Fruit fly (Drosophila melanogaster) whole organism, embryonic: ENCODE results near the gene CG16734.
A peak's percentile ranks its signal among the peaks of the same experiment; 100 is the strongest.

Experiments
- Awh ChIP-seq: fragments of 200-800 bp; sonication (Bioruptor generic); IDR thresholded peaks from 2 replicates; pipeline ENCODE4, ENCODE4 v1.3.6; 2022; ENCODE audit warnings: missing biosample characterization, missing genetic modification characterization
- CG1024 ChIP-seq: fragments of 200-800 bp; sonication (Bioruptor generic); IDR thresholded peaks from 2 replicates; pipeline ENCODE4 v1.3.6; 2022; ENCODE audit warnings: missing biosample characterization, missing genetic modification characterization
- CG10267 ChIP-seq: fragments of 200-800 bp; sonication (Bioruptor generic); optimal IDR thresholded peaks from 2 replicates; lab custom pipeline; 2018; ENCODE audit warnings: missing biosample characterization, mild to moderate bottlenecking, missing genetic modification characterization, moderate library complexity
- CG13775 ChIP-seq: fragments of 200-800 bp; sonication (Bioruptor generic); optimal IDR thresholded peaks from 3 replicates; lab custom pipeline; 2017; ENCODE audit warnings: missing biosample characterization, mild to moderate bottlenecking, missing genetic modification characterization
- CG17361 ChIP-seq: fragments of 200-800 bp; sonication (Bioruptor generic); IDR thresholded peaks from 3 replicates; pipeline ENCODE4 v1.3.6; 2022; ENCODE audit warnings: missing biosample characterization, missing genetic modification characterization
- CG32532 ChIP-seq: fragments of 200-800 bp; sonication (Bioruptor generic); IDR thresholded peaks from 2 replicates; pipeline ENCODE4 v1.3.6; 2022; ENCODE audit warnings: missing biosample characterization, missing genetic modification characterization
- CG4424 ChIP-seq: fragments of 200-800 bp; sonication (Bioruptor generic); optimal IDR thresholded peaks from 3 replicates; lab custom pipeline; 2016; ENCODE audit warnings: missing biosample characterization, missing genetic modification characterization
- CG4707 ChIP-seq: fragments of 200-800 bp; sonication (Bioruptor generic); optimal IDR thresholded peaks from 2 replicates; lab custom pipeline; 2018; ENCODE audit warnings: missing biosample characterization, mild to moderate bottlenecking, missing genetic modification characterization, moderate library complexity
- CG4820 ChIP-seq: fragments of 200-800 bp; sonication (Bioruptor generic); optimal IDR thresholded peaks from 3 replicates; lab custom pipeline; 2016; ENCODE audit warnings: missing biosample characterization, missing genetic modification characterization
- CG6175 ChIP-seq: fragments of 200-800 bp; sonication (Bioruptor generic); IDR thresholded peaks from 3 replicates; pipeline ENCODE4 v1.3.6; 2022; ENCODE audit warnings: missing biosample characterization, missing genetic modification characterization
- CG8281 ChIP-seq: fragments of 200-800 bp; sonication (Bioruptor generic); optimal IDR thresholded peaks from 2 replicates; lab custom pipeline; 2018; ENCODE audit warnings: missing biosample characterization, mild to moderate bottlenecking, missing genetic modification characterization, moderate library complexity
- CG8290 ChIP-seq, 3 experiments: fragments of 200-800 bp; sonication (Bioruptor generic); optimal IDR thresholded peaks; 2 replicates each; lab custom pipeline; 2016 to 2019; ENCODE audit warnings: missing biosample characterization in 3 of 3, missing genetic modification characterization in 3 of 3, mild to moderate bottlenecking in 2 of 3, moderate library complexity in 1 of 3
- CG8359 ChIP-seq: fragments of 200-800 bp; sonication (Bioruptor generic); optimal IDR thresholded peaks from 2 replicates; lab custom pipeline; 2017; ENCODE audit warnings: missing biosample characterization, mild to moderate bottlenecking, missing genetic modification characterization, borderline replicate concordance
- CG9727 ChIP-seq: fragments of 200-800 bp; sonication (Bioruptor generic); optimal IDR thresholded peaks from 3 replicates; lab custom pipeline; 2017; ENCODE audit warnings: missing biosample characterization, mild to moderate bottlenecking, missing genetic modification characterization
- CG9876 ChIP-seq: fragments of 200-800 bp; sonication (Bioruptor generic); optimal IDR thresholded peaks from 2 replicates; lab custom pipeline; 2016; ENCODE audit warnings: missing biosample characterization, missing genetic modification characterization
- CG9932 ChIP-seq: fragments of 200-800 bp; sonication (Bioruptor generic); IDR thresholded peaks from 2 replicates; pipeline ENCODE4 v1.3.6; 2022; ENCODE audit warnings: missing biosample characterization, missing genetic modification characterization
- Deaf1 ChIP-seq: fragments of 200-800 bp; optimal IDR thresholded peaks from 3 replicates; lab custom pipeline; 2019; ENCODE audit warnings: missing biosample characterization, mild to moderate bottlenecking, missing genetic modification characterization, moderate library complexity
- Drgx ChIP-seq: fragments of 200-800 bp; sonication (Bioruptor generic); IDR thresholded peaks from 2 replicates; pipeline ENCODE4 v1.3.6; 2022; ENCODE audit warnings: missing biosample characterization, missing genetic modification characterization
- H15 ChIP-seq: fragments of 200-800 bp; sonication (Bioruptor generic); IDR thresholded peaks from 3 replicates; pipeline ENCODE4 v1.3.6; 2022; ENCODE audit warnings: missing biosample characterization, missing genetic modification characterization
- Hmx ChIP-seq: fragments of 200-800 bp; sonication (Bioruptor generic); optimal IDR thresholded peaks from 2 replicates; lab custom pipeline; 2016; ENCODE audit warnings: missing biosample characterization, missing genetic modification characterization
- Hr51 ChIP-seq, 2 experiments: fragments of 200-800 bp; sonication (Bioruptor generic); optimal IDR thresholded peaks; 2 replicates in 1 of 2; 3 replicates in 1 of 2; lab custom pipeline; 2016 to 2018; ENCODE audit warnings: missing biosample characterization in 2 of 2, missing genetic modification characterization in 2 of 2, mild to moderate bottlenecking in 1 of 2, moderate library complexity in 1 of 2
- NK7.1 ChIP-seq: fragments of 200-800 bp; sonication (Bioruptor generic); optimal IDR thresholded peaks from 3 replicates; lab custom pipeline; 2016; ENCODE audit warnings: missing biosample characterization, missing genetic modification characterization
- Rfx ChIP-seq: fragments of 200-800 bp; sonication (Bioruptor generic); IDR thresholded peaks from 2 replicates; pipeline ENCODE4 v1.3.6; 2022; ENCODE audit warnings: missing biosample characterization, missing genetic modification characterization
- Sry-β ChIP-seq: fragments of 200-800 bp; sonication (Bioruptor generic); optimal IDR thresholded peaks from 2 replicates; lab custom pipeline; 2018; ENCODE audit warnings: missing biosample characterization, mild to moderate bottlenecking, missing genetic modification characterization, moderate library complexity
- Trl ChIP-seq, 3 experiments: fragments of >200 bp in 2 of 3; fragments of 200-800 bp in 1 of 3; sonication (Bioruptor generic) in 1 of 3; optimal IDR thresholded peaks; 2 replicates in 1 of 3; 3 replicates in 2 of 3; lab custom pipeline; 2016 to 2017; ENCODE audit warnings: missing biosample characterization in 1 of 3, missing genetic modification characterization in 1 of 3
- az2 ChIP-seq: fragments of 200-800 bp; sonication (Bioruptor generic); optimal IDR thresholded peaks from 3 replicates; lab custom pipeline; 2016; ENCODE audit warnings: missing biosample characterization, missing genetic modification characterization
- bowl ChIP-seq: fragments of 200-800 bp; sonication (Bioruptor generic); IDR thresholded peaks from 2 replicates; pipeline ENCODE4 v1.3.6; 2022; ENCODE audit warnings: missing biosample characterization, missing genetic modification characterization
- caup ChIP-seq: fragments of 200-800 bp; sonication (Bioruptor generic); optimal IDR thresholded peaks from 3 replicates; lab custom pipeline; 2017; ENCODE audit warnings: missing biosample characterization, mild to moderate bottlenecking, missing genetic modification characterization, moderate library complexity; ENCODE audit not compliant: severe bottlenecking
- cg ChIP-seq: fragments of 200-800 bp; sonication (Bioruptor generic); optimal IDR thresholded peaks from 3 replicates; lab custom pipeline; 2019; ENCODE audit warnings: missing biosample characterization, mild to moderate bottlenecking, missing genetic modification characterization, moderate library complexity
- dm ChIP-seq: fragments of 200-800 bp; sonication (Bioruptor generic); optimal IDR thresholded peaks from 3 replicates; lab custom pipeline; 2016; ENCODE audit warnings: missing biosample characterization, missing genetic modification characterization
- exex ChIP-seq: fragments of 200-800 bp; sonication (Bioruptor generic); optimal IDR thresholded peaks from 4 replicates; lab custom pipeline; 2018; ENCODE audit warnings: missing biosample characterization, mild to moderate bottlenecking, missing genetic modification characterization, moderate library complexity
- eyg ChIP-seq: fragments of 200-800 bp; sonication (Bioruptor generic); optimal IDR thresholded peaks from 3 replicates; lab custom pipeline; 2016; ENCODE audit warnings: missing biosample characterization, missing genetic modification characterization
- hkb ChIP-seq, 2 experiments: fragments of 200-800 bp in 1 of 2; fragments of >200 bp in 1 of 2; sonication (Bioruptor generic) in 1 of 2; IDR thresholded peaks in 1 of 2; optimal IDR thresholded peaks in 1 of 2; 2 replicates each; pipeline versions ENCODE4 v1.3.6 to Lab custom; 2017 to 2022; ENCODE audit warnings: missing biosample characterization in 1 of 2, missing genetic modification characterization in 1 of 2
- insv ChIP-seq, 2 experiments: fragments of 200-800 bp; sonication (Bioruptor generic); optimal IDR thresholded peaks; 3 replicates each; lab custom pipeline; 2016 to 2018; ENCODE audit warnings: missing biosample characterization in 2 of 2, missing genetic modification characterization in 2 of 2
- lilli ChIP-seq: fragments of 200-800 bp; sonication (Bioruptor generic); optimal IDR thresholded peaks from 3 replicates; lab custom pipeline; 2016; ENCODE audit warnings: missing biosample characterization, missing genetic modification characterization
- mam ChIP-seq: fragments of 200-800 bp; sonication (Bioruptor generic); optimal IDR thresholded peaks from 3 replicates; lab custom pipeline; 2016; ENCODE audit warnings: missing biosample characterization, missing genetic modification characterization
- pb ChIP-seq: fragments of 200-800 bp; sonication (Bioruptor generic); optimal IDR thresholded peaks from 3 replicates; lab custom pipeline; 2016; ENCODE audit warnings: missing biosample characterization, missing genetic modification characterization
- prd ChIP-seq, 3 experiments: fragments of >200 bp in 2 of 3; fragments of 200-800 bp in 1 of 3; sonication (Bioruptor generic) in 1 of 3; optimal IDR thresholded peaks in 2 of 3; IDR thresholded peaks in 1 of 3; 2 replicates in 2 of 3; 3 replicates in 1 of 3; pipeline versions ENCODE4 v1.3.6 to Lab custom; 2017 to 2022; ENCODE audit warnings: missing biosample characterization in 1 of 3, missing genetic modification characterization in 1 of 3
- shn ChIP-seq: fragments of 200-800 bp; sonication (Bioruptor generic); optimal IDR thresholded peaks from 3 replicates; lab custom pipeline; 2016; ENCODE audit warnings: missing biosample characterization, missing genetic modification characterization
- slou ChIP-seq: fragments of 200-800 bp; sonication (Bioruptor generic); optimal IDR thresholded peaks from 3 replicates; lab custom pipeline; 2016; ENCODE audit warnings: missing biosample characterization, missing genetic modification characterization
- tio ChIP-seq: fragments of 200-800 bp; sonication (Bioruptor generic); optimal IDR thresholded peaks from 2 replicates; lab custom pipeline; 2017; ENCODE audit warnings: missing biosample characterization, missing genetic modification characterization, inconsistent platforms
- tll ChIP-seq, 2 experiments: fragments of 200-800 bp in 1 of 2; fragments of >200 bp in 1 of 2; sonication (Bioruptor generic) in 1 of 2; optimal IDR thresholded peaks; 2 replicates each; lab custom pipeline; 2017 to 2019; ENCODE audit warnings: missing biosample characterization in 2 of 2, missing genetic modification characterization in 2 of 2, mild to moderate bottlenecking in 1 of 2, moderate library complexity in 1 of 2
- tup ChIP-seq: fragments of 200-800 bp; sonication (Bioruptor generic); optimal IDR thresholded peaks from 2 replicates; lab custom pipeline; 2016; ENCODE audit warnings: missing biosample characterization, mild to moderate bottlenecking, missing genetic modification characterization, moderate library complexity
- twi ChIP-seq: fragments of 200-800 bp; optimal IDR thresholded peaks from 2 replicates; lab custom pipeline; 2019; ENCODE audit warnings: missing biosample characterization, mild to moderate bottlenecking, missing genetic modification characterization, moderate library complexity
- unc-4 ChIP-seq: fragments of 200-800 bp; sonication (Bioruptor generic); IDR thresholded peaks from 2 replicates; pipeline ENCODE4 v1.3.6; 2022; ENCODE audit warnings: missing biosample characterization, missing genetic modification characterization; ENCODE audit not compliant: partially characterized antibody
- zfh2 ChIP-seq: fragments of 200-800 bp; sonication (Bioruptor generic); optimal IDR thresholded peaks from 2 replicates; lab custom pipeline; 2016; ENCODE audit warnings: missing biosample characterization, missing genetic modification characterization

CG16734 gene

DNA sequence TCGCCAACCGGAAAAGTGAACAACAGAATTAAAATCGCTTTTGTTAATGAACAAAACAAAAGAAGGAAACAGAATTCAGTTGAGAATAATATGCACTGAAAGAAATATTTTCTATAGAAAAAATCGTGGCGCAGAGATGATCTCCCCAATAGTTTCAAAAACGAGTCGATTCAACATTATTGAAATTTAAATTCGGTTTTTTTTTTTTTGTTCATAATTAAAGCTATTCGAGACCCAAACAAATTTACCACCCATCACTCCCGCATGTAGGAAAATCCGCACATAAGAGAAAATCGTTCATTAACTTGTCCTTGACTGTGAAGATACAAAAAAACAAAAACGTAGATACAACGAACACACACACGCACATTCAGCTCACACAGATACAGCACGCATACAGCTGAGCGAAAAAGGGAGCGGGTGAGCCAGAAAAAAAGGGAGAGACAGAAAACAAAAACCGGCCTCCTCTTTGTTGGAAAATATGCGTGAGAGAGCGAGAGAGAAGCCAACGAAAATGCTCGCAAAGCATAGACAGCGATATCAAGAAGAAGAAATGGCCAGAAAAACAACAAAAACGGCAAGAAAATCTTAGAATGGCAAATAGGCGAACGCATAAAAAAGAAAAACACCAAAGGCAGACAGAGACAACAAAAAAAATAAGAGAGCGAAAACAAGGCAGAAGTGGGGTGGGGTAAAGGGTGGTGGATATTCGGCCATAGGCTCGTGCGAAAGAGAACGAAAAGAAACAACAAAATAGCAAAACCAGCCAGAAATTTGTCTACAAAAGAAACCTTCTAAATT, 34.6 kb upstream of the CG16734 start (continued):
- TF ChIP-seq insv (GFP tag; optimal IDR thresholded peaks at IDR 0.05; lab: Kevin White, UChicago) (peak in 1 of 2 experiments; percentile 20), CG8359 (no peak), Deaf1 (tag; lab: Kevin White, UChicago) (peak; percentile 54), exex (no peak), cg (peak; percentile 89), CG9876 (GFP tag; lab: Kevin White, UChicago) (no peak), CG13775 (peak; percentile 63), CG4820 (GFP tag; lab: Kevin White, UChicago) (no peak), Rfx (peak; percentile 83), NK7.1 (GFP tag; lab: Kevin White, UChicago) (peak; percentile 44), Trl (optimal IDR thresholded peaks at IDR 0.05; lab: Kevin White, UChicago) (peak; percentile 73 to 95), Trl (GFP tag; optimal IDR thresholded peaks at IDR 0.05; lab: Kevin White, UChicago) (peak; percentile 7), Sry-β (no peak), prd (optimal IDR thresholded peaks at IDR 0.05; lab: Kevin White, UChicago) (no peak), prd (GFP tag; IDR thresholded peaks at IDR 0.05; lab: Robert Waterston, UW) (peak; percentile 49; the same call in 1 of the 3 replicates), twi (tag; lab: Kevin White, UChicago) (no peak), unc-4 (GFP tag; lab: Robert Waterston, UW) (peak; percentile 48; the same call in 1 of the 2 replicates), Hr51 (GFP tag; optimal IDR thresholded peaks at IDR 0.05; lab: Kevin White, UChicago) (peak in 1 of 2 experiments; percentile 40), tio (GFP tag; lab: Kevin White, UChicago) (peak; percentile 44), Drgx (peak; percentile 82), CG4424 (GFP tag; lab: Kevin White, UChicago) (peak; percentile 41), H15 (GFP tag; lab: Robert Waterston, UW) (no peak), slou (GFP tag; lab: Kevin White, UChicago) (peak; percentile 11), caup (GFP tag; lab: Kevin White, UChicago) (peak; percentile 36), CG17361 (GFP tag; lab: Robert Waterston, UW) (0 out of 3 replicates have a peak, but pooled peaks have one; percentile 30), Hmx (GFP tag; lab: Kevin White, UChicago) (peak; percentile 23), az2 (GFP tag; lab: Kevin White, UChicago) (peak; percentile 16), CG9932 (GFP tag; lab: Robert Waterston, UW) (peak; percentile 70), tup (no peak), tll (GFP tag; optimal IDR thresholded peaks at IDR 0.05; lab: Kevin White, UChicago) (peak in 1 of 2 experiments; percentile 54), CG8290 (GFP tag; optimal IDR thresholded peaks at IDR 0.05; lab: Kevin White, UChicago) (no peak), CG8290 (tag; optimal IDR thresholded peaks at IDR 0.05; lab: Kevin White, UChicago) (no peak), CG1024 (GFP tag; lab: Robert Waterston, UW) (no peak), CG10267 (tag; lab: Kevin White, UChicago) (peak; percentile 11), CG6175 (GFP tag; lab: Robert Waterston, UW) (0 out of 3 replicates have a peak, but pooled peaks have one; percentile 36), CG32532 (GFP tag; lab: Robert Waterston, UW) (peak; percentile 77), pb (GFP tag; lab: Kevin White, UChicago) (peak; percentile 12), zfh2 (GFP tag; lab: Kevin White, UChicago) (peak; percentile 52), CG8281 (tag; lab: Kevin White, UChicago) (no peak), shn (GFP tag; lab: Kevin White, UChicago) (peak; percentile 14), lilli (peak; percentile 74), hkb (optimal IDR thresholded peaks at IDR 0.05; lab: Kevin White, UChicago) (no peak), hkb (GFP tag; IDR thresholded peaks at IDR 0.05; lab: Robert Waterston, UW) (0 out of 2 replicates have a peak, but pooled peaks have one; percentile 46), dm (GFP tag; lab: Kevin White, UChicago) (no peak), Awh (GFP tag; lab: Robert Waterston, UW) (no peak), CG9727 (GFP tag; lab: Kevin White, UChicago) (peak; percentile 33), eyg (GFP tag; lab: Kevin White, UChicago) (peak; percentile 66), bowl (no peak), mam (GFP tag; lab: Kevin White, UChicago) (peak; percentile 48), CG4707 (GFP tag; lab: Kevin White, UChicago) (no peak)
